Fruit fly (Drosophila melanogaster) whole organism, prepupa: ENCODE data around the gene CG4408.

Experiments
- Blimp-1 ChIP-seq: fragments of 200-800 bp; sonication (Bioruptor generic); optimal IDR thresholded peaks from 3 replicates; lab custom pipeline; 2017; ENCODE audit warnings: missing biosample characterization, missing genetic modification characterization, mild to moderate bottlenecking, moderate library complexity, missing genetic modification reagents
- CG10631 ChIP-seq: fragments of 200-800 bp; sonication (Bioruptor generic); optimal IDR thresholded peaks from 2 replicates; lab custom pipeline; 2016; ENCODE audit warnings: missing biosample characterization, missing genetic modification characterization
- CG10669 ChIP-seq: fragments of 200-800 bp; sonication (Bioruptor generic); optimal IDR thresholded peaks from 3 replicates; lab custom pipeline; 2018; ENCODE audit warnings: missing biosample characterization, mild to moderate bottlenecking, missing genetic modification characterization, moderate library complexity
- CG11294 ChIP-seq: fragments of 200-800 bp; sonication (Bioruptor generic); IDR thresholded peaks from 2 replicates; pipeline ENCODE4 v1.3.6; 2022; ENCODE audit warnings: missing biosample characterization, missing genetic modification characterization
- CG11762 ChIP-seq: fragments of 200-800 bp; sonication (Bioruptor generic); optimal IDR thresholded peaks from 3 replicates; lab custom pipeline; 2016; ENCODE audit warnings: missing biosample characterization, missing genetic modification characterization; ENCODE audit not compliant: insufficient read depth
- CG15336 ChIP-seq: fragments of 200-800 bp; sonication (Bioruptor generic); IDR thresholded peaks from 2 replicates; pipeline ENCODE4 v1.3.6; 2022; ENCODE audit warnings: missing biosample characterization, missing genetic modification characterization
- CG1621 ChIP-seq: fragments of 200-800 bp; sonication (Bioruptor generic); optimal IDR thresholded peaks from 3 replicates; lab custom pipeline; 2018; ENCODE audit warnings: missing biosample characterization, mild to moderate bottlenecking, missing genetic modification characterization
- CG3032 ChIP-seq: fragments of 200-800 bp; optimal IDR thresholded peaks from 2 replicates; lab custom pipeline; 2019; ENCODE audit warnings: missing biosample characterization, mild to moderate bottlenecking, missing genetic modification characterization, moderate library complexity
- CG31627 ChIP-seq: fragments of 200-800 bp; sonication (Bioruptor generic); optimal IDR thresholded peaks from 3 replicates; lab custom pipeline; 2016; ENCODE audit warnings: missing biosample characterization, missing genetic modification characterization
- CG32006 ChIP-seq: fragments of 200-800 bp; sonication (Bioruptor generic); optimal IDR thresholded peaks from 3 replicates; lab custom pipeline; 2017; ENCODE audit warnings: missing biosample characterization, mild to moderate bottlenecking, missing genetic modification characterization
- CG34406 ChIP-seq: fragments of 200-800 bp; sonication (Bioruptor generic); optimal IDR thresholded peaks from 3 replicates; lab custom pipeline; 2016; ENCODE audit warnings: missing biosample characterization, missing genetic modification characterization
- CG4318 ChIP-seq: fragments of 200-800 bp; sonication (Bioruptor generic); optimal IDR thresholded peaks from 3 replicates; lab custom pipeline; 2017; ENCODE audit warnings: missing biosample characterization, mild to moderate bottlenecking, missing genetic modification characterization
- CG6163 ChIP-seq: fragments of 200-800 bp; sonication (Bioruptor generic); IDR thresholded peaks from 3 replicates; pipeline ENCODE4 v1.3.6; 2022; ENCODE audit warnings: missing biosample characterization, missing genetic modification characterization
- CG6276 ChIP-seq: fragments of 200-800 bp; sonication (Bioruptor generic); optimal IDR thresholded peaks from 2 replicates; lab custom pipeline; 2017; ENCODE audit warnings: missing biosample characterization, mild to moderate bottlenecking, missing genetic modification characterization
- CG6808 ChIP-seq: fragments of 200-800 bp; sonication (Bioruptor generic); optimal IDR thresholded peaks from 3 replicates; lab custom pipeline; 2017; ENCODE audit warnings: missing biosample characterization, missing genetic modification characterization, mild to moderate bottlenecking, moderate library complexity, missing genetic modification reagents
- CG6854 ChIP-seq: fragments of 200-800 bp; sonication (Bioruptor generic); optimal IDR thresholded peaks from 2 replicates; lab custom pipeline; 2017; ENCODE audit warnings: missing biosample characterization, mild to moderate bottlenecking, missing genetic modification characterization
- CG8119 ChIP-seq: fragments of 200-800 bp; sonication (Bioruptor generic); IDR thresholded peaks from 3 replicates; pipeline ENCODE4 v1.3.6; 2022; ENCODE audit warnings: missing biosample characterization, missing genetic modification characterization
- CG8632 ChIP-seq: fragments of 200-800 bp; sonication (Bioruptor generic); optimal IDR thresholded peaks from 3 replicates; lab custom pipeline; 2016; ENCODE audit warnings: missing biosample characterization, missing genetic modification characterization
- CG9139 ChIP-seq: fragments of 200-800 bp; sonication (Bioruptor generic); optimal IDR thresholded peaks from 3 replicates; lab custom pipeline; 2017; ENCODE audit warnings: missing biosample characterization, mild to moderate bottlenecking, missing genetic modification characterization
- Eip75B ChIP-seq: fragments of 200-800 bp; sonication (Bioruptor generic); optimal IDR thresholded peaks from 3 replicates; lab custom pipeline; 2016; ENCODE audit warnings: missing biosample characterization, missing genetic modification characterization
- Eip78C ChIP-seq: fragments of 200-800 bp; sonication (Bioruptor generic); peaks from one replicate; lab custom pipeline; 2016; ENCODE audit warnings: missing biosample characterization, missing genetic modification characterization
- Eip93F ChIP-seq: fragments of 200-800 bp; sonication (Bioruptor generic); optimal IDR thresholded peaks from 2 replicates; lab custom pipeline; 2016; ENCODE audit warnings: missing biosample characterization, mild to moderate bottlenecking, missing genetic modification characterization
- Hr38 ChIP-seq: sonication (Bioruptor generic); optimal IDR thresholded peaks from 2 replicates; lab custom pipeline; 2016; ENCODE audit warnings: missing biosample characterization, missing genetic modification characterization
- Hr39 ChIP-seq: fragments of 200-800 bp; sonication (Bioruptor generic); optimal IDR thresholded peaks from 2 replicates; lab custom pipeline; 2016; ENCODE audit warnings: missing biosample characterization, missing genetic modification characterization
- Hr4 ChIP-seq: fragments of 200-800 bp; sonication (Bioruptor generic); optimal IDR thresholded peaks from 3 replicates; lab custom pipeline; 2016; ENCODE audit warnings: missing biosample characterization, missing genetic modification characterization
- Lpt ChIP-seq: fragments of 200-800 bp; sonication (Bioruptor generic); optimal IDR thresholded peaks from 3 replicates; lab custom pipeline; 2016; ENCODE audit warnings: missing biosample characterization, missing genetic modification characterization
- Smox ChIP-seq: fragments of 200-800 bp; sonication (Bioruptor generic); optimal IDR thresholded peaks from 3 replicates; lab custom pipeline; 2016; ENCODE audit warnings: missing biosample characterization, missing genetic modification characterization
- Sox102F ChIP-seq: fragments of 200-800 bp; sonication (Bioruptor generic); optimal IDR thresholded peaks from 2 replicates; lab custom pipeline; 2016; ENCODE audit warnings: missing biosample characterization, mild to moderate bottlenecking, missing genetic modification characterization
- Sox14 ChIP-seq: fragments of 200-800 bp; sonication (Bioruptor generic); optimal IDR thresholded peaks from 3 replicates; lab custom pipeline; 2016; ENCODE audit warnings: missing biosample characterization, missing genetic modification characterization
- achi ChIP-seq: fragments of 200-800 bp; sonication (Bioruptor generic); optimal IDR thresholded peaks from 3 replicates; lab custom pipeline; 2016; ENCODE audit warnings: missing biosample characterization, missing genetic modification characterization
- acj6 ChIP-seq: fragments of 200-800 bp; sonication (Bioruptor generic); optimal IDR thresholded peaks from 3 replicates; lab custom pipeline; 2016; ENCODE audit warnings: missing biosample characterization, missing genetic modification characterization
- dac ChIP-seq: fragments of 200-800 bp; sonication (Bioruptor generic); optimal IDR thresholded peaks from 2 replicates; lab custom pipeline; 2017; ENCODE audit warnings: missing biosample characterization, mild to moderate bottlenecking, missing genetic modification characterization
- dsx ChIP-seq: fragments of 200-800 bp; optimal IDR thresholded peaks from 3 replicates; lab custom pipeline; 2019; ENCODE audit warnings: missing biosample characterization, mild to moderate bottlenecking, missing genetic modification characterization, moderate library complexity; ENCODE audit not compliant: poor library complexity, severe bottlenecking
- eg ChIP-seq: fragments of 200-800 bp; sonication (Bioruptor generic); IDR thresholded peaks from 3 replicates; pipeline ENCODE4 v1.3.6; 2022; ENCODE audit warnings: missing biosample characterization, missing genetic modification characterization
- pdm3 ChIP-seq: fragments of 200-800 bp; sonication (Bioruptor generic); optimal IDR thresholded peaks from 3 replicates; lab custom pipeline; 2016; ENCODE audit warnings: missing biosample characterization, missing genetic modification characterization
- salr ChIP-seq, 2 experiments: fragments of 200-800 bp; sonication (Bioruptor generic); optimal IDR thresholded peaks; 3 replicates each; lab custom pipeline; 2016 to 2018; ENCODE audit warnings: missing biosample characterization in 2 of 2, missing genetic modification characterization in 2 of 2, mild to moderate bottlenecking in 1 of 2
- spab ChIP-seq: fragments of 200-800 bp; sonication (Bioruptor generic); optimal IDR thresholded peaks from 2 replicates; lab custom pipeline; 2017; ENCODE audit warnings: missing biosample characterization, mild to moderate bottlenecking, missing genetic modification characterization, missing genetic modification reagents
- ss ChIP-seq, 2 experiments: fragments of 200-800 bp; sonication (Bioruptor generic); optimal IDR thresholded peaks; 2 replicates in 1 of 2; 3 replicates in 1 of 2; lab custom pipeline; 2017 to 2018; ENCODE audit warnings: mild to moderate bottlenecking in 2 of 2, missing biosample characterization in 2 of 2, missing genetic modification characterization in 2 of 2, moderate library complexity in 1 of 2
- svp ChIP-seq: fragments of 200-800 bp; sonication (Bioruptor generic); peaks from one replicate; lab custom pipeline; 2016; ENCODE audit warnings: missing biosample characterization, missing genetic modification characterization
- topi ChIP-seq: fragments of 200-800 bp; sonication (Bioruptor generic); optimal IDR thresholded peaks from 3 replicates; lab custom pipeline; 2016; ENCODE audit warnings: missing biosample characterization, missing genetic modification characterization

CG4408 gene

DNA sequence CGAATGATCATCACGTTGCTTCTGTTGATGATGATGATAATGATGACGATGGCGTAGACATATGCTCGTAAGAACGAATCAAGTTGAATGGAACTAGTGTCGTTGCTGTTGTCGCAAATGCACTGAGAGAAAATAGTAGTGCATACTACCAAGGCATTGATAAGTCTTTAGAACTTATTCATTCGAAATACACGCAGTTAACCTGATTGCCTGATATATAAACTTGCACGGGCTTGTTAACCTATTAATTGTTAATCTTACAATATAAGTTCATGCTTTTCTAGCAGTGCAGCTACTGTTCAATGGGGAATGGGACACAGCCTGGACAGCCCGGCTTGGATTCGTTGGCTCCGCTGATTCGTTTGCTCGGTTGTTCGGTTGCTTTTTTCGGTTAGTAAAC, 37.1 kb downstream of the CG4408 start (continued):
- TF ChIP-seq CG34406 (GFP tag; lab: Kevin White, UChicago) (peak; percentile 84), Lpt (GFP tag; lab: Kevin White, UChicago) (peak; percentile 96), CG8632 (GFP tag; lab: Kevin White, UChicago) (peak; percentile 85), Hr39 (peak; percentile 55), CG6163 (peak; percentile 97), CG1621 (tag; lab: Kevin White, UChicago) (peak; percentile 98), Smox (GFP tag; lab: Kevin White, UChicago) (peak; percentile 41), CG11762 (GFP tag; lab: Kevin White, UChicago) (peak; percentile 89), Eip93F (no peak), dac (GFP tag; lab: Kevin White, UChicago) (peak; percentile 93), CG6276 (GFP tag; lab: Kevin White, UChicago) (peak; percentile 95), CG11294 (GFP tag; lab: Robert Waterston, UW) (peak; percentile 83), CG10669 (GFP tag; lab: Kevin White, UChicago) (peak; percentile 97), spab (peak; percentile 98), Hr4 (GFP tag; lab: Kevin White, UChicago) (peak; percentile 94), CG6808 (GFP tag; lab: Kevin White, UChicago) (peak; percentile 95), CG3032 (tag; lab: Kevin White, UChicago) (peak; percentile 97)
- TF ChIP-seq, all 60 proteins: peak for 55

DNA sequence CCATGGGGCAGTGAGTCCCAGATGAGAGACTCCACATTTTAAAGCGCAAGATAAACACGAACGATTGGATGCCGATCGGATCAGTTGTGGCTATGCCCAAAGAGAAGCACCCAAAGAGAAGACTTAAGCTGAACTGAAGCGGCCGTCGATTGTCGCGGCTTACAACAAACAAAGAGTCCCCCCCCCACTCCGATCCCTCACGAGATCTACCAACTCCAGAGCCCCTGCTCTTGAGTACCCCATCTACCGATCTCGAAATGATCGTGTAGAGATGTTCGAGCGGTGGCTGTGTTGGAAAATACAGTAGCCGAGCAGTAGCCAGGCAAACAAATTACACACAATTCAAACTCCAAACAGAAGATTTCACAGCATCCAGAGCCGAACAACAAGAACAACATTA, 37.7 kb downstream of the CG4408 start:
- no peak for TF ChIP-seq CG10631
- no peak for TF ChIP-seq svp (GFP tag; lab: Kevin White, UChicago)
- TF ChIP-seq Sox14 (GFP tag; lab: Kevin White, UChicago) = peak; percentile 5
- no peak for TF ChIP-seq CG11294 (GFP tag; lab: Robert Waterston, UW)
- TF ChIP-seq ss (GFP tag; optimal IDR thresholded peaks at IDR 0.05; lab: Kevin White, UChicago) = peak in 1 of 2 experiments; percentile 9
- TF ChIP-seq CG6163 = 0 out of 3 replicates have a peak, but pooled peaks have one; percentile 15

DNA sequence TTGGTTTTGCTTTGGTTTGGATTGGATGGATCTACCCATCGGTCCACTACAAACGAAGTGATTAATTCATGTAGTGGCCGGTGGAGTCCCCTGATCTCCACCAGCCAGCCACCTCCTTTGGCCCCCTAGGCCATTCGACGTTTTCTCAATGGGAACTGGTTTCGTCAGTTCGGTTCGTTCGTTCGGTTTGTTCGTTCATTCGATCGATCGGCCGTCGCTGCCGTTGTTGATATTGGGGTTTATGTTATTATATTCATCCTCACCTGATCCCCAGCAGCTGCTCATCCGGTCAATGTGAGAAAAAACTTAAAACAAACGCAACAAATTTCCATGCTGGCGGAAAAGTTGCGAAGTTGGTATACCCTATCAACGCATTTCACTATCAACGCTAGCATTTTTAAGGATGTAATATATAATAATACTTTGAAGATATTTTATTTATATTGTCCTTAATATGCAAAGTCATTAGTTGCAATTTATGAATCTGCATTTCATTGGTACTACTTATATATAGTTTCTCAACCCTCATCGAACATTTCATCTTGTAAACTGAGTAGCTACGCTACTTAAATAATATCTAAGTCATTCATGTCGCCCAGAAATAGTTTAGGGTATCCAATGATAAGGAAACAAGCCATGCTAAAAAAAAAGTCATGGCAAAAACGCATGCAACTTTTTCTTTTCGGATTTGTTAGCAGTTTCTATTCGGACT, 39.6 kb downstream of the CG4408 start:
- TF ChIP-seq Eip78C (peak; percentile 72), CG6276 (GFP tag; lab: Kevin White, UChicago) (peak; percentile 33), Hr4 (GFP tag; lab: Kevin White, UChicago) (peak; percentile 70), CG8119 (GFP tag; lab: Robert Waterston, UW) (0 out of 3 replicates have a peak, but pooled peaks have one; percentile 51), salr (GFP tag; optimal IDR thresholded peaks at IDR 0.05; lab: Kevin White, UChicago) (peak in 1 of 2 experiments; percentile 44), CG15336 (GFP tag; lab: Robert Waterston, UW) (peak; percentile 27; the same call in 1 of the 2 replicates), dac (GFP tag; lab: Kevin White, UChicago) (peak; percentile 32), ss (GFP tag; optimal IDR thresholded peaks at IDR 0.05; lab: Kevin White, UChicago) (peak in 1 of 2 experiments; percentile 19), CG4318 (GFP tag; lab: Kevin White, UChicago) (peak; percentile 52), eg (no peak), acj6 (GFP tag; lab: Kevin White, UChicago) (peak; percentile 4), CG10631 (peak; percentile 11), Eip93F (no peak), CG32006 (GFP tag; lab: Kevin White, UChicago) (peak; percentile 83), pdm3 (GFP tag; lab: Kevin White, UChicago) (peak; percentile 22), Hr38 (GFP tag; lab: Kevin White, UChicago) (no peak), Blimp-1 (GFP tag; lab: Kevin White, UChicago) (no peak)

DNA sequence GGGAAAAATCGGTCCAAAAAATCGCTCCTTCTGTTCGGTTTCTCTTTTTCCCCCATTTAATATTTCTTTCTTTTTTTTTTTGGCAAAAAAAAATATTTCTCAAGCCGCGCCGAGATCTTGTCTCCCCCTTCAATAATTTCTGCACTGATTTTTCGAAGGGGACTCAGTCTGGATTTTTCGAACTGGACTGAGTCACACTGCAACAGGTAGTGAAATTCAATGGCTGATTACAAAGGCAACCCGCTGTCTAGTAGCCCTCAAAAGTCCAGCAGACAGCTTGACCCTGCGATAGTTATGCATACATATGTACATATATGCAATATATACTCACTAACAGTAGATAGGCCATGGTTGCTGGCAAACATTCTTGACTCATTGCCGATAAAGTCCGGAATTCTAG, 43.1 kb downstream of the CG4408 start:
- no peak for TF ChIP-seq Hr39
- no peak for TF ChIP-seq CG11762 (GFP tag; lab: Kevin White, UChicago)
- TF ChIP-seq dac (GFP tag; lab: Kevin White, UChicago) = no peak
- no peak for TF ChIP-seq topi (GFP tag; lab: Kevin White, UChicago)
- TF ChIP-seq dsx (GFP tag; lab: Kevin White, UChicago) = no peak
- no peak for TF ChIP-seq Sox102F (GFP tag; lab: Kevin White, UChicago)
- TF ChIP-seq achi (GFP tag; lab: Kevin White, UChicago) = no peak
- no peak for TF ChIP-seq CG6854 (GFP tag; lab: Kevin White, UChicago)
- TF ChIP-seq CG15336 (GFP tag; lab: Robert Waterston, UW) = no peak
- TF ChIP-seq CG31627 = no peak
- TF ChIP-seq Eip75B (GFP tag; lab: Kevin White, UChicago) = no peak
- TF ChIP-seq Blimp-1 (GFP tag; lab: Kevin White, UChicago) = no peak
- no peak for TF ChIP-seq CG9139 (GFP tag; lab: Kevin White, UChicago)
- no peak for TF ChIP-seq CG11294 (GFP tag; lab: Robert Waterston, UW)
- TF ChIP-seq ss (GFP tag; optimal IDR thresholded peaks at IDR 0.05; lab: Kevin White, UChicago) = no peak
- TF ChIP-seq Sox14 (GFP tag; lab: Kevin White, UChicago) = no peak
